Fruit fly (Drosophila melanogaster): ENCODE measurements around the gene CG43077.
A peak's percentile ranks its signal among the peaks of the same experiment; 100 is the strongest.

DNA sequence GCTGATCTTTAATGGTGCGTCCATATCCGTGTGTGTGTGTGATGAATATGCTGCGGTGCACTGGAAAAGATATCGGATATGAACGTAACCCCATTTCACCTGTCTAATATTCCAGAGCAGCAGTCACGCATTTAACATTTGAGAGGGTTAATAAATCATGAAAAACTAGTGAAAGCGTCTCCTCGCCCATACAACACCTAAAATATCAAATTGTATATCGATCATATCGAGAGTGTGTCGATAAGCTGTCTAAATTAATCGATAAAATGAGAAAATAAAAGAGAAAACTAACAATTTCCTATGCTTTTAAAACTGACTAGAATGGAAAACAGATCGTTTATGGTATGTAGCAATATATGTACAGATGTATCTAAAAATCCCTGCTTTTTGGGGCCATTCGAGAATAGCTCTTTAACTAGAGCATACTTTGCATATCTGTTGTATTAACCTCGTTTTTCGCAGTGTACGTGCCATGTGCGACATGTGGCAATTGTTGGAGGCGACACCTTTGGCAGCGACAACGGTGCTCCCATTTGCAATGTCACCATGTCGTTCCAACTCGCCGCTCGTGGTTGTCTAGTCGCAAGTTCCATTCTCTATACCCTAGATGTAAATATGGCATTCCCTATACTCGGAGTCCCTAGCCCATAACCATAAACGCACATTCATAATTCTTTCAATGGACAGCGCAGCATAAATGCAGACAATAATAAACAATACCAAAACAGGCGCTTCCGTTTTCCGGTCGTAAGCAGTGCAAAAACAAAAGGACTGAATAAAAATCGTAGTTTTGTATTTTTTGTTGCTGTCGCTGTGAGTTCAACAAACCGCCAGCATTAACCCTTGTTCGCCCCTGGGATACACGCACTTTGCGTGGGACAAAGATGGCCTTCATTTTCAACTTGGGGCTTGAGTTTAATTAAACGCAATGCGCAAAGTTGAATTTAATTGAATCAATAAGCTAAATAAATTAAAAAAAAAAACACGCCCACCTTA lies 43.9 kb upstream of the CG43077 start:
- no peak for TF ChIP-seq vri (GFP tag; optimal IDR thresholded peaks at IDR 0.05)
- TF ChIP-seq CG1621 (tag; optimal IDR thresholded peaks at IDR 0.05), result no peak
- TF ChIP-seq Smox (GFP tag; optimal IDR thresholded peaks at IDR 0.05), result peak; percentile 37
- no peak for TF ChIP-seq Sox102F (GFP tag; optimal IDR thresholded peaks at IDR 0.05)
- TF ChIP-seq Sox15 (GFP tag; optimal IDR thresholded peaks at IDR 0.05), result peak; percentile 16

Data from whole organism, prepupa.